Fruit fly (Drosophila melanogaster): ENCODE results near the gene CG8892.

CG8892 gene

dm6 chr2L:5002031-5002430 lies 20.6 kb upstream of the CG8892 start:
- TF ChIP-seq ovo (GFP tag; optimal IDR thresholded peaks at IDR 0.05) (no peak), CG11617 (GFP tag; optimal IDR thresholded peaks at IDR 0.05) (no peak), toe (GFP tag; optimal IDR thresholded peaks at IDR 0.05) (no peak), CG12768 (GFP tag; optimal IDR thresholded peaks at IDR 0.05) (no peak), pad (GFP tag; optimal IDR thresholded peaks at IDR 0.05) (no peak), Hr96 (GFP tag; optimal IDR thresholded peaks at IDR 0.05) (no peak), Clk (GFP tag; optimal IDR thresholded peaks at IDR 0.05) (no peak), cic (GFP tag; optimal IDR thresholded peaks at IDR 0.05) (no peak), cnc (optimal IDR thresholded peaks at IDR 0.05) (no peak), tj (GFP tag; optimal IDR thresholded peaks at IDR 0.05) (no peak), CG1620 (GFP tag; optimal IDR thresholded peaks at IDR 0.05) (no peak), Crg-1 (GFP tag; optimal IDR thresholded peaks at IDR 0.05) (no peak), CG7045 (GFP tag; optimal IDR thresholded peaks at IDR 0.05) (no peak), bab1 (GFP tag; optimal IDR thresholded peaks at IDR 0.05) (no peak), CG33017 (tag; optimal IDR thresholded peaks at IDR 0.05) (no peak)

dm6 chr2L:5001582-5001929 lies 20.2 kb upstream of the CG8892 start:
- TF ChIP-seq kay (GFP tag; ENCODE audit: borderline replicate concordance) (peak; percentile 41), toe (GFP tag; optimal IDR thresholded peaks at IDR 0.05) (no peak)

dm6 chr2L:5000919-5001581 lies 19.7 kb upstream of the CG8892 start:
- TF ChIP-seq tj (GFP tag; optimal IDR thresholded peaks at IDR 0.05) (peak; percentile 68), Mnt (GFP tag; optimal IDR thresholded peaks at IDR 0.05) (no peak), CG14711 (tag; optimal IDR thresholded peaks at IDR 0.05) (peak; percentile 35), pad (GFP tag; optimal IDR thresholded peaks at IDR 0.05) (peak; percentile 97), CG7101 (tag; optimal IDR thresholded peaks at IDR 0.05) (no peak), Hr96 (GFP tag; optimal IDR thresholded peaks at IDR 0.05) (no peak), CG11617 (GFP tag; optimal IDR thresholded peaks at IDR 0.05) (no peak), cic (GFP tag; optimal IDR thresholded peaks at IDR 0.05) (peak; percentile 72), toe (GFP tag; optimal IDR thresholded peaks at IDR 0.05) (no peak), Crg-1 (GFP tag; optimal IDR thresholded peaks at IDR 0.05) (no peak), bab1 (GFP tag; optimal IDR thresholded peaks at IDR 0.05) (no peak), CG12768 (GFP tag; optimal IDR thresholded peaks at IDR 0.05) (peak; percentile 11), CG33017 (tag; optimal IDR thresholded peaks at IDR 0.05) (no peak), kay (GFP tag; ENCODE audit: borderline replicate concordance) (peak; percentile 33)

dm6 chr2L:5000287-5000871 lies 19.0 kb upstream of the CG8892 start:
- TF ChIP-seq Mnt (GFP tag; optimal IDR thresholded peaks at IDR 0.05) = peak; percentile 65
- peak; percentile 41 for TF ChIP-seq ovo (GFP tag; optimal IDR thresholded peaks at IDR 0.05)
- no peak for TF ChIP-seq Crg-1 (GFP tag; optimal IDR thresholded peaks at IDR 0.05)
- TF ChIP-seq CG7045 (GFP tag; optimal IDR thresholded peaks at IDR 0.05) = peak; percentile 72
- peak; percentile 34 for TF ChIP-seq CG1620 (GFP tag; optimal IDR thresholded peaks at IDR 0.05)
- peak; percentile 83 for TF ChIP-seq CG12768 (GFP tag; optimal IDR thresholded peaks at IDR 0.05)
- TF ChIP-seq Hr96 (GFP tag; optimal IDR thresholded peaks at IDR 0.05) = peak; percentile 77
- peak; percentile 18 for TF ChIP-seq tj (GFP tag; optimal IDR thresholded peaks at IDR 0.05)
- TF ChIP-seq CG11617 (GFP tag; optimal IDR thresholded peaks at IDR 0.05) = peak; percentile 86
- TF ChIP-seq CG14711 (tag; optimal IDR thresholded peaks at IDR 0.05) = peak; percentile 76
- TF ChIP-seq cic (GFP tag; optimal IDR thresholded peaks at IDR 0.05) = peak; percentile 55
- TF ChIP-seq kay (GFP tag; ENCODE audit: borderline replicate concordance) = peak; percentile 95
- peak; percentile 80 for TF ChIP-seq toe (GFP tag; optimal IDR thresholded peaks at IDR 0.05)
- peak; percentile 18 for TF ChIP-seq pad (GFP tag; optimal IDR thresholded peaks at IDR 0.05)
- TF ChIP-seq cnc (optimal IDR thresholded peaks at IDR 0.05) = no peak
- TF ChIP-seq CG7101 (tag; optimal IDR thresholded peaks at IDR 0.05) = peak; percentile 92
- TF ChIP-seq Clk (GFP tag; optimal IDR thresholded peaks at IDR 0.05) = peak; percentile 56
- TF ChIP-seq CG33017 (tag; optimal IDR thresholded peaks at IDR 0.05) = peak; percentile 95
- TF ChIP-seq bab1 (GFP tag; optimal IDR thresholded peaks at IDR 0.05) = peak; percentile 76
- TF ChIP-seq CG5204 (GFP tag; optimal IDR thresholded peaks at IDR 0.05) = peak; percentile 91

dm6 chr2L:4999389-5000032 lies 18.1 kb upstream of the CG8892 start:
- TF ChIP-seq CG7045 (GFP tag; optimal IDR thresholded peaks at IDR 0.05) = peak; percentile 84
- TF ChIP-seq CG33017 (tag; optimal IDR thresholded peaks at IDR 0.05) = peak; percentile 92
- TF ChIP-seq tj (GFP tag; optimal IDR thresholded peaks at IDR 0.05) = no peak
- peak; percentile 42 for TF ChIP-seq Crg-1 (GFP tag; optimal IDR thresholded peaks at IDR 0.05)
- TF ChIP-seq Mnt (GFP tag; optimal IDR thresholded peaks at IDR 0.05) = peak; percentile 11
- TF ChIP-seq CG12768 (GFP tag; optimal IDR thresholded peaks at IDR 0.05) = peak; percentile 93
- TF ChIP-seq ovo (GFP tag; optimal IDR thresholded peaks at IDR 0.05) = no peak
- peak; percentile 73 for TF ChIP-seq cic (GFP tag; optimal IDR thresholded peaks at IDR 0.05)
- TF ChIP-seq CG1620 (GFP tag; optimal IDR thresholded peaks at IDR 0.05) = peak; percentile 74
- TF ChIP-seq Clk (GFP tag; optimal IDR thresholded peaks at IDR 0.05) = peak; percentile 90
- TF ChIP-seq toe (GFP tag; optimal IDR thresholded peaks at IDR 0.05) = peak; percentile 90
- peak; percentile 78 for TF ChIP-seq CG5204 (GFP tag; optimal IDR thresholded peaks at IDR 0.05)
- peak; percentile 86 for TF ChIP-seq Hr96 (GFP tag; optimal IDR thresholded peaks at IDR 0.05)
- no peak for TF ChIP-seq cnc (optimal IDR thresholded peaks at IDR 0.05)
- no peak for TF ChIP-seq kay (GFP tag; ENCODE audit: borderline replicate concordance)
- TF ChIP-seq bab1 (GFP tag; optimal IDR thresholded peaks at IDR 0.05) = peak; percentile 85
- TF ChIP-seq CG14711 (tag; optimal IDR thresholded peaks at IDR 0.05) = peak; percentile 84
- TF ChIP-seq CG11617 (GFP tag; optimal IDR thresholded peaks at IDR 0.05) = peak; percentile 82
- peak; percentile 93 for TF ChIP-seq CG7101 (tag; optimal IDR thresholded peaks at IDR 0.05)
- TF ChIP-seq pad (GFP tag; optimal IDR thresholded peaks at IDR 0.05) = peak; percentile 66

All from whole organism, adult.